Worm (Caenorhabditis elegans): ENCODE measurements around the gene nra-1.

The nra-1 gene

ce11 chrIV:17292350-17292749, 8.4 kb upstream of the nra-1 start:
- TF ChIP-seq rnt-1 (tag; optimal IDR thresholded peaks at IDR 0.05) (no peak), pqm-1 (tag; optimal IDR thresholded peaks at IDR 0.05) (no peak), sox-2 (GFP tag; IDR thresholded peaks at IDR 0.05) (no peak), unc-3 (GFP tag; conservative IDR thresholded peaks at IDR 0.05) (no peak), unc-3 (tag; optimal IDR thresholded peaks at IDR 0.05) (no peak), Y22D7AL.16 (tag; optimal IDR thresholded peaks at IDR 0.05) (no peak), nfya-1 (tag; optimal IDR thresholded peaks at IDR 0.05) (no peak), K09A11.1 (tag; optimal IDR thresholded peaks at IDR 0.05; ENCODE audit: insufficient read depth) (no peak), ceh-2 (tag; optimal IDR thresholded peaks at IDR 0.05) (no peak)

- TF ChIP-seq unc-42 (tag; optimal IDR thresholded peaks at IDR 0.05) (peak; percentile 72), eyg-1 (tag; optimal IDR thresholded peaks at IDR 0.05) (no peak)
Observed at ce11 chrIV:17291629-17292199, 7.7 kb upstream of the nra-1 start, which contains the start of the genes T28F3.11 and slc-17.4. Gene T28F3.11 (minus strand): TSS chrIV:17291679. Gene slc-17.4 (minus strand): TSS chrIV:17291733.

- TF ChIP-seq C38D4.7 (GFP tag; optimal IDR thresholded peaks at IDR 0.05): no peak
- no peak for TF ChIP-seq ttx-3 (tag; optimal IDR thresholded peaks at IDR 0.05)
- no peak for TF ChIP-seq elt-4 (tag; optimal IDR thresholded peaks at IDR 0.05)
- TF ChIP-seq pag-3 (tag; optimal IDR thresholded peaks at IDR 0.05; ENCODE audit: borderline replicate concordance): no peak
- no peak for TF ChIP-seq hlh-6 (tag; optimal IDR thresholded peaks at IDR 0.05)
- no peak for TF ChIP-seq pax-1 (tag; optimal IDR thresholded peaks at IDR 0.05)
- no peak for TF ChIP-seq hlh-8 (tag; optimal IDR thresholded peaks at IDR 0.05)
- no peak for TF ChIP-seq dmd-4 (tag; optimal IDR thresholded peaks at IDR 0.05; ENCODE audit: borderline replicate concordance)
- TF ChIP-seq syd-9 (tag; optimal IDR thresholded peaks at IDR 0.05): no peak
- no peak for TF ChIP-seq ceh-22 (tag; optimal IDR thresholded peaks at IDR 0.05)
- no peak for TF ChIP-seq ceh-6 (GFP tag; optimal IDR thresholded peaks at IDR 0.05)
- no peak for TF ChIP-seq elt-2 (tag; optimal IDR thresholded peaks at IDR 0.05)
- TF ChIP-seq sdc-2 (tag; optimal IDR thresholded peaks at IDR 0.05): no peak
- TF ChIP-seq ceh-48 (tag; optimal IDR thresholded peaks at IDR 0.05): no peak
- no peak for TF ChIP-seq ceh-19 (GFP tag; optimal IDR thresholded peaks at IDR 0.05)
- no peak for TF ChIP-seq fkh-10 (GFP tag; optimal IDR thresholded peaks at IDR 0.05)
- TF ChIP-seq madf-2 (tag; optimal IDR thresholded peaks at IDR 0.05): no peak
Observed at ce11 chrIV:17287908-17288675, 4.1 kb upstream of the nra-1 start, which contains the start of gene zipt-7.1. Gene zipt-7.1 (minus strand): TSS chrIV:17288139.

ce11 chrIV:17285263-17285662, 1.3 kb upstream of the nra-1 start:
- TF ChIP-seq unc-42 (tag; optimal IDR thresholded peaks at IDR 0.05) (peak; percentile 17), gmeb-2 (tag; optimal IDR thresholded peaks at IDR 0.05) (no peak), odd-2 (tag; optimal IDR thresholded peaks at IDR 0.05) (no peak)

ce11 chrIV:17281060-17282021, 2.7 kb downstream of the nra-1 start:
- no peak for TF ChIP-seq ama-1 (optimal IDR thresholded peaks at IDR 0.05)
- TF ChIP-seq nfya-1 (tag; optimal IDR thresholded peaks at IDR 0.05): no peak
- TF ChIP-seq pros-1 (tag; optimal IDR thresholded peaks at IDR 0.05): no peak
- no peak for TF ChIP-seq dve-1 (tag; optimal IDR thresholded peaks at IDR 0.05)
- TF ChIP-seq K02D7.2 (tag; optimal IDR thresholded peaks at IDR 0.05): no peak
- TF ChIP-seq mec-3 (tag; optimal IDR thresholded peaks at IDR 0.05; ENCODE audit: borderline replicate concordance): no peak
- no peak for TF ChIP-seq eyg-1 (tag; optimal IDR thresholded peaks at IDR 0.05)
- TF ChIP-seq K09A11.1 (tag; optimal IDR thresholded peaks at IDR 0.05; ENCODE audit: insufficient read depth): no peak
- no peak for TF ChIP-seq gmeb-2 (tag; optimal IDR thresholded peaks at IDR 0.05)
- TF ChIP-seq F13H6.1 (tag; optimal IDR thresholded peaks at IDR 0.05): no peak
- TF ChIP-seq T23F11.4 (GFP tag; optimal IDR thresholded peaks at IDR 0.05): no peak
- no peak for TF ChIP-seq fkh-10 (GFP tag; optimal IDR thresholded peaks at IDR 0.05)
- no peak for TF ChIP-seq ceh-48 (tag; optimal IDR thresholded peaks at IDR 0.05)
- TF ChIP-seq ceh-31 (tag; optimal IDR thresholded peaks at IDR 0.05): no peak
- TF ChIP-seq ets-4 (tag; optimal IDR thresholded peaks at IDR 0.05): no peak
- no peak for TF ChIP-seq ttx-3 (tag; optimal IDR thresholded peaks at IDR 0.05)
- no peak for TF ChIP-seq ceh-18 (tag; optimal IDR thresholded peaks at IDR 0.05)
- no peak for TF ChIP-seq pax-1 (tag; optimal IDR thresholded peaks at IDR 0.05)

All from whole organism, late embryonic.